Fruit fly (Drosophila melanogaster): ENCODE data around the gene bocks.
A peak's percentile ranks its signal among the peaks of the same experiment; 100 is the strongest.

The bocks gene

DNA sequence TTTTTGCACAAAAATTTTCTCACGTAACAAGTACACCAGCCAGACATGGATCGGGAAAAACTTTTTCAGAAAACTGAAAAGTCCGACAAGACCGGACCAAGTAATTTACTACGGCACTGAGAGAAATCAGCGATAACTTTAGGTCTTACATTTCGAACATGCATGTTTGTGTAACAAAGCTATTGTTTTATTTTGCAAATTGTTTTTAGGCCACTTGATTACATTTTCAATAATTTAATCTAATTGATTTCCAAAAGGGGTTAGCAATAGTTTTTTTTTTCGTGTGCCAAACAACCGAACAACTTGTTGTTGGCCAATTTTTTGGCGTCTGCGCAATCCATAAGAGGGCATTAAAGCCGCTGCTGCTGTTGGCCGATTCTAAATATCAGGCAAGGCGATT lies 22.3 kb upstream of the bocks start (continued):
- no peak for TF ChIP-seq CG18011 (GFP tag; optimal IDR thresholded peaks at IDR 0.05)
- TF ChIP-seq E2f1 (GFP tag; IDR thresholded peaks at IDR 0.05), result peak; percentile 61
- no peak for TF ChIP-seq repo (GFP tag; optimal IDR thresholded peaks at IDR 0.05)
- TF ChIP-seq CG10274 (GFP tag; optimal IDR thresholded peaks at IDR 0.05), result peak; percentile 14
- TF ChIP-seq CG7357 (GFP tag; IDR thresholded peaks at IDR 0.05), result 0 out of 3 replicates have a peak, but pooled peaks have one; percentile 47
- peak; percentile 59 for TF ChIP-seq Atf6 (GFP tag; IDR thresholded peaks at IDR 0.05)
- TF ChIP-seq CG34422 (GFP tag; IDR thresholded peaks at IDR 0.05), result 0 out of 3 replicates have a peak, but pooled peaks have one; percentile 25
- TF ChIP-seq CG16863 (GFP tag; optimal IDR thresholded peaks at IDR 0.05), result peak; percentile 36
- peak; percentile 20 for TF ChIP-seq CG13424 (tag; optimal IDR thresholded peaks at IDR 0.05)
- peak; percentile 39 for TF ChIP-seq CG9437 (GFP tag; optimal IDR thresholded peaks at IDR 0.05)
- TF ChIP-seq CG12219 (GFP tag; optimal IDR thresholded peaks at IDR 0.05), result peak; percentile 37
- peak; percentile 39 for TF ChIP-seq CG12236 (GFP tag; optimal IDR thresholded peaks at IDR 0.05)
- no peak for TF ChIP-seq CG3163 (GFP tag; optimal IDR thresholded peaks at IDR 0.05)
- peak; percentile 63 for TF ChIP-seq Oli (tag; optimal IDR thresholded peaks at IDR 0.05)
- TF ChIP-seq dysf (GFP tag; IDR thresholded peaks at IDR 0.05), result peak; percentile 80
- TF ChIP-seq Dll (GFP tag; IDR thresholded peaks at IDR 0.05; ENCODE audit: partially characterized antibody), result no peak
- TF ChIP-seq Ssrp (tag; optimal IDR thresholded peaks at IDR 0.05), result peak; percentile 16
- TF ChIP-seq Atf-2 (GFP tag; optimal IDR thresholded peaks at IDR 0.05), result peak; percentile 14
- peak; percentile 56 for TF ChIP-seq Hsf (GFP tag; optimal IDR thresholded peaks at IDR 0.05)
- TF ChIP-seq CG11085 (GFP tag; IDR thresholded peaks at IDR 0.05), result 0 out of 2 replicates have a peak, but pooled peaks have one; percentile 32
- no peak for TF ChIP-seq h (optimal IDR thresholded peaks at IDR 0.05)
- TF ChIP-seq emc (GFP tag; optimal IDR thresholded peaks at IDR 0.05), result peak; percentile 52
- TF ChIP-seq CG10462 (GFP tag; optimal IDR thresholded peaks at IDR 0.05), result no peak
- peak; percentile 12 for TF ChIP-seq her (GFP tag; optimal IDR thresholded peaks at IDR 0.05)
- peak; percentile 15 for TF ChIP-seq Mad (GFP tag; optimal IDR thresholded peaks at IDR 0.05)
- TF ChIP-seq Med (GFP tag), result peak; percentile 96
- no peak for TF ChIP-seq ham (GFP tag; IDR thresholded peaks at IDR 0.05)
- TF ChIP-seq CG11247 (GFP tag; IDR thresholded peaks at IDR 0.05), result 0 out of 2 replicates have a peak, but pooled peaks have one; percentile 34
- TF ChIP-seq CG13123 (GFP tag; optimal IDR thresholded peaks at IDR 0.05), result no peak
- TF ChIP-seq Sox100B (GFP tag; optimal IDR thresholded peaks at IDR 0.05), result peak; percentile 47
- TF ChIP-seq CG5245 (GFP tag; optimal IDR thresholded peaks at IDR 0.05), result peak; percentile 63
- peak; percentile 62 for TF ChIP-seq CG4424 (GFP tag; optimal IDR thresholded peaks at IDR 0.05)
- peak; percentile 54 for TF ChIP-seq CG1603 (tag; optimal IDR thresholded peaks at IDR 0.05)
- TF ChIP-seq PHDP (tag; optimal IDR thresholded peaks at IDR 0.05), result peak; percentile 71
- TF ChIP-seq tio (GFP tag; optimal IDR thresholded peaks at IDR 0.05), result peak; percentile 44
- peak; percentile 91 for TF ChIP-seq Ets65A (GFP tag)
- peak; percentile 43 for TF ChIP-seq CG6854 (GFP tag; optimal IDR thresholded peaks at IDR 0.05)
- peak; percentile 72 for TF ChIP-seq CG30403 (GFP tag; optimal IDR thresholded peaks at IDR 0.05)
- TF ChIP-seq CG8359 (GFP tag; optimal IDR thresholded peaks at IDR 0.05; ENCODE audit: borderline replicate concordance), result no peak
- TF ChIP-seq vvl (GFP tag; IDR thresholded peaks at IDR 0.05), result peak; percentile 78
- peak; percentile 33 for TF ChIP-seq CG30431 (GFP tag; optimal IDR thresholded peaks at IDR 0.05)
- TF ChIP-seq yki (optimal IDR thresholded peaks at IDR 0.05), result no peak
- peak; percentile 41 for TF ChIP-seq CG10267 (tag; optimal IDR thresholded peaks at IDR 0.05)
- peak; percentile 64 for TF ChIP-seq CG15269 (tag; optimal IDR thresholded peaks at IDR 0.05)
- TF ChIP-seq CG7839 (tag; optimal IDR thresholded peaks at IDR 0.05), result peak; percentile 69
- TF ChIP-seq CG9609 (GFP tag; optimal IDR thresholded peaks at IDR 0.05), result peak; percentile 17
- peak; percentile 31 for TF ChIP-seq Bdp1 (GFP tag; optimal IDR thresholded peaks at IDR 0.05)
- peak; percentile 16 for TF ChIP-seq Ets97D (GFP tag; optimal IDR thresholded peaks at IDR 0.05)
- no peak for TF ChIP-seq CG6765 (GFP tag; optimal IDR thresholded peaks at IDR 0.05)
- no peak for TF ChIP-seq cas (GFP tag; IDR thresholded peaks at IDR 0.05)
- no peak for TF ChIP-seq pros (GFP tag; optimal IDR thresholded peaks at IDR 0.05)
- peak; percentile 52 for TF ChIP-seq CG3847 (GFP tag; IDR thresholded peaks at IDR 0.05)

All from whole organism, embryonic.